Worm (Caenorhabditis elegans): ENCODE results near the gene F58A4.1.

The F58A4.1 gene

ce11 chrIII:9623460-9623859 is 25.2 kb downstream of the F58A4.1 start:
- TF ChIP-seq pes-1 (GFP tag; IDR thresholded peaks at IDR 0.05): no peak
- no peak for TF ChIP-seq hmbx-1 (tag; optimal IDR thresholded peaks at IDR 0.05)
- TF ChIP-seq F13C5.2 (tag; optimal IDR thresholded peaks at IDR 0.05): no peak
- no peak for TF ChIP-seq flt-1 (GFP tag; IDR thresholded peaks at IDR 0.05)
- TF ChIP-seq tbx-37 (GFP tag; conservative IDR thresholded peaks at IDR 0.05): no peak
- no peak for TF ChIP-seq tbx-11 (GFP tag; IDR thresholded peaks at IDR 0.05)
- no peak for TF ChIP-seq aly-1 (tag; optimal IDR thresholded peaks at IDR 0.05)
- TF ChIP-seq B0310.2 (tag; optimal IDR thresholded peaks at IDR 0.05): no peak
- TF ChIP-seq hmg-4 (GFP tag; optimal IDR thresholded peaks at IDR 0.05): no peak
- no peak for TF ChIP-seq ets-7 (tag; optimal IDR thresholded peaks at IDR 0.05)
- TF ChIP-seq ceh-13 (GFP tag; optimal IDR thresholded peaks at IDR 0.05): no peak
- no peak for TF ChIP-seq hnd-1 (tag; optimal IDR thresholded peaks at IDR 0.05)
- TF ChIP-seq sea-1 (GFP tag; conservative IDR thresholded peaks at IDR 0.05): no peak
- TF ChIP-seq ceh-36 (tag; optimal IDR thresholded peaks at IDR 0.05): no peak
- TF ChIP-seq tra-4 (tag; optimal IDR thresholded peaks at IDR 0.05): no peak
- no peak for TF ChIP-seq ama-1 (optimal IDR thresholded peaks at IDR 0.05)
- TF ChIP-seq scrt-1 (GFP tag; IDR thresholded peaks at IDR 0.05): no peak

DNA sequence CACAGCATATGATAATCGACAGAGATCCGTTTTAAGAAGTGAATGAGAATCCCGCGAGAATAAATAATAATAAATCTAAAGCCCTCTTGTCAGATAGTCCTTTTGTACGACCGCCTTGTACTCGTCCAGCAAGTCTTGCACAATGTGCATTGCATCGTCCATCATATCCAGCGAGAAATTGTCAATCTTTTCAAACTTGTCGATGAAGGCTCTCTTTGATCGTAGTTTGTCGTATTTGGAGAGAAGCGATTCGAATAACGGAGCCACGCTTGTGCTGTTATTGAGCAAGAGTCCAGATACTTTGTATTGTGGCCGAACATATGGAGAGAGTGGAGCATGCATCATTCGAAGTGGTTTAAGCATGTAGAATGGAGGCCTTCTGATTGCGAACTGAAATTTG is 28.3 kb downstream of the F58A4.1 start:
- TF ChIP-seq aly-1 (tag; optimal IDR thresholded peaks at IDR 0.05): no peak
- no peak for TF ChIP-seq tbx-11 (GFP tag; IDR thresholded peaks at IDR 0.05)
- TF ChIP-seq hnd-1 (tag; optimal IDR thresholded peaks at IDR 0.05): no peak
- no peak for TF ChIP-seq ama-1 (optimal IDR thresholded peaks at IDR 0.05)
- no peak for TF ChIP-seq scrt-1 (GFP tag; IDR thresholded peaks at IDR 0.05)
- TF ChIP-seq hmg-4 (GFP tag; optimal IDR thresholded peaks at IDR 0.05): no peak
- no peak for TF ChIP-seq ets-7 (tag; optimal IDR thresholded peaks at IDR 0.05)
- no peak for TF ChIP-seq pes-1 (GFP tag; IDR thresholded peaks at IDR 0.05)
- no peak for TF ChIP-seq hmbx-1 (tag; optimal IDR thresholded peaks at IDR 0.05)
- no peak for TF ChIP-seq sea-1 (GFP tag; conservative IDR thresholded peaks at IDR 0.05)
- no peak for TF ChIP-seq flt-1 (GFP tag; IDR thresholded peaks at IDR 0.05)
- TF ChIP-seq tbx-37 (GFP tag; conservative IDR thresholded peaks at IDR 0.05): no peak

DNA sequence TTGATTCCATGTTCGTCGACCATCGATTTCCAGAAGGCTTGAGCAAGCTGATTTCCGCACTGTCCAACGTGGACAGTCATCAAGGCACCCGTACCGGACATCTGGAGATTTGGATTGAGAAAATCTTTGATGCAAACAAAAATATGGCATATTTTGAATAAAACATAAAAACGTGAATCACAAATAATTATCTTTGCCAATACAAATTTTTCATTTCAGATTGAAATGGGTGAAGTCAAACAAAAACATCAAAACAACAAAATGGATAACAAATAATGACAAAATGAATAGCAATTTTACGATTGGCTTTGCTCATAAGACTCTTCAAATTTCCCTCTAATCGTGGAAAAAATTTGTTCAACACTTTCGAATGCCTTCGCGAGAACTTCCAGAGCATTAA is 30.8 kb downstream of the F58A4.1 start, which contains the start of gene tbg-1:
Gene tbg-1, minus strand, starts transcription at position 101 of the 400 bp plus-strand sequence.
- TF ChIP-seq hmg-4 (GFP tag; optimal IDR thresholded peaks at IDR 0.05): no peak

DNA sequence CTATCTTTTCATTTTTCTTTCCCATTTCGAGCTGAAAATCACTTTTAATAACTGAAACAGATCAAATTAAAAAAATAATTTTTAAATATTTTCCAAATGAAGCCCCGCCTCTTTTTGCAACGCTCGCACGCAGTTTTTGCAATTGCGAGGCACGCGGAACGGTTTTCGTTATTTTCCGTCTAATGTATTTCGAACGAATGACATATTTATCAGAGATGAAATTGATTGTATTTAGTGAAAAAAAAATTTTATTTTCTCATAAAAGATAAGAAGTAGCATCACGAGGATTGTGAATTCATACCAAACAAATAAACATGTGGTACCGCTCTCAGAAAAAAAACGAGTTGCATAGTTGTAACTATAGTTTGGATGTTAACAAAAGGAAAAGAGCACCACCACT is 31.6 kb downstream of the F58A4.1 start, which contains the start of gene rpac-19:
Gene rpac-19, minus strand, starts transcription at position 31 of the 400 bp plus-strand sequence.
- TF ChIP-seq F13C5.2 (tag; optimal IDR thresholded peaks at IDR 0.05): peak; percentile 70
- TF ChIP-seq B0310.2 (tag; optimal IDR thresholded peaks at IDR 0.05): no peak
- TF ChIP-seq ceh-36 (tag; optimal IDR thresholded peaks at IDR 0.05): peak; percentile 53
- 0 out of 2 replicates have a peak, but pooled peaks have one; percentile 57 for TF ChIP-seq sea-1 (GFP tag; conservative IDR thresholded peaks at IDR 0.05)
- TF ChIP-seq scrt-1 (GFP tag; IDR thresholded peaks at IDR 0.05): peak; percentile 69; the same call in 1 of the 2 replicates
- TF ChIP-seq pes-1 (GFP tag; IDR thresholded peaks at IDR 0.05): peak; percentile 73
- TF ChIP-seq tbx-11 (GFP tag; IDR thresholded peaks at IDR 0.05): no peak
- TF ChIP-seq tbx-37 (GFP tag; conservative IDR thresholded peaks at IDR 0.05): peak; percentile 50; the same call in 1 of the 2 replicates
- TF ChIP-seq hmbx-1 (tag; optimal IDR thresholded peaks at IDR 0.05): peak; percentile 44
- TF ChIP-seq ets-7 (tag; optimal IDR thresholded peaks at IDR 0.05): no peak
- peak; percentile 49 for TF ChIP-seq ceh-13 (GFP tag; optimal IDR thresholded peaks at IDR 0.05)
- no peak for TF ChIP-seq tra-4 (tag; optimal IDR thresholded peaks at IDR 0.05)
- no peak for TF ChIP-seq aly-1 (tag; optimal IDR thresholded peaks at IDR 0.05)
- peak; percentile 61; the same call in 1 of the 2 replicates for TF ChIP-seq flt-1 (GFP tag; IDR thresholded peaks at IDR 0.05)
- peak; percentile 23 for TF ChIP-seq hnd-1 (tag; optimal IDR thresholded peaks at IDR 0.05)
- peak; percentile 13 for TF ChIP-seq hmg-4 (GFP tag; optimal IDR thresholded peaks at IDR 0.05)

DNA sequence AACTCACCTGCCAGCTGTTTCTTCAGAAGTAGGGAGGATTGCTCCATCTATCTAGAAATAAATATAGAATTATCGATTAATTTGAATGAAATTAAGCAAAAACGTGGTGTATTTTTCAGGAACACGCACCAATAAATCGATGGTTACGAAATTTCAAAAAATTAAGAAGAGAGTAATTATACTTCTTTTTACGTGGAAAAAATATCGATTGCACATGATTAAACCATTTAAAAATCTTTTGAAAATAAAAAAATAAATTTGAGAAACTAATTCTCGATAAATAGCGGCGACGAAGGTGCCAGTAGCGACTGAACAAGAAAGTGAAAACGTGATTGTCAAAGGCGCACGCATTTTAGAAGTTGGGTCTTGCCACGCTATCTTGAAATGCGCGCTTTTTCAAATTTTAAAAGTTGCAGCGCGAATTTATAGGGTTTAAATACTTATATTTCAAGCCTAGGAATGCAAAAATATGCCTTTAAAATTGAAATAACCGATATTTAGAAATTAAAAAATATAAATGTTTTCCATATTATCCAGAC is 32.9 kb downstream of the F58A4.1 start, which contains the start of gene ubc-7:
Gene ubc-7, minus strand, starts transcription at position 51 of the 539 bp plus-strand sequence.
- no peak for TF ChIP-seq ets-7 (tag; optimal IDR thresholded peaks at IDR 0.05)
- TF ChIP-seq ceh-36 (tag; optimal IDR thresholded peaks at IDR 0.05): no peak
- TF ChIP-seq ceh-13 (GFP tag; optimal IDR thresholded peaks at IDR 0.05): no peak
- no peak for TF ChIP-seq sea-1 (GFP tag; conservative IDR thresholded peaks at IDR 0.05)
- no peak for TF ChIP-seq tbx-37 (GFP tag; conservative IDR thresholded peaks at IDR 0.05)
- TF ChIP-seq hmbx-1 (tag; optimal IDR thresholded peaks at IDR 0.05): no peak
- no peak for TF ChIP-seq flt-1 (GFP tag; IDR thresholded peaks at IDR 0.05)
- peak; percentile 56 for TF ChIP-seq F13C5.2 (tag; optimal IDR thresholded peaks at IDR 0.05)

DNA sequence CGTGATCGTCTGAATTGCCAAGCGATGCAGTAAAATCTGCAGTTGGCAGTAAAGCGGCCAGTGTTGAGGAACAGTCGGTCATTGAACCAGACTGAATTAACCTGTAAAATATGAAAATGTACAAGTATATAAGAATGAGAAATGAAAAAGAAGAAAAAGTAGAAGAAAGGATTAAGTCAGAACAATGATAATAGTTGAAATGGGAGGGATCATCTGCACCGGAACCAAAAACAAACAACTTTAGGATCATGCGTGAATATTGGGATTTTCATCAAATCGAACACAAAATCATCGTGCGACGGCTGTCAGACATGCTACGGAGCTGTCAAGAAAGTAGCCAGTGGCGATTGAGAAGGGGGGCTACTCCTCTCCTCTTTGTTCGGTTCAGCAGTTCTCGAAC is 38.7 kb downstream of the F58A4.1 start, which contains the start of gene gei-13:
Gene gei-13, minus strand, starts transcription at position 101 of the 400 bp plus-strand sequence.
- no peak for TF ChIP-seq sea-1 (GFP tag; conservative IDR thresholded peaks at IDR 0.05)
- no peak for TF ChIP-seq B0310.2 (tag; optimal IDR thresholded peaks at IDR 0.05)
- TF ChIP-seq ama-1 (optimal IDR thresholded peaks at IDR 0.05): no peak
- no peak for TF ChIP-seq tbx-37 (GFP tag; conservative IDR thresholded peaks at IDR 0.05)
- TF ChIP-seq hmbx-1 (tag; optimal IDR thresholded peaks at IDR 0.05): no peak
- TF ChIP-seq aly-1 (tag; optimal IDR thresholded peaks at IDR 0.05): no peak
- TF ChIP-seq ets-7 (tag; optimal IDR thresholded peaks at IDR 0.05): no peak
- TF ChIP-seq hnd-1 (tag; optimal IDR thresholded peaks at IDR 0.05): no peak
- no peak for TF ChIP-seq scrt-1 (GFP tag; IDR thresholded peaks at IDR 0.05)
- TF ChIP-seq tbx-11 (GFP tag; IDR thresholded peaks at IDR 0.05): no peak
- TF ChIP-seq hmg-4 (GFP tag; optimal IDR thresholded peaks at IDR 0.05): no peak
- no peak for TF ChIP-seq F13C5.2 (tag; optimal IDR thresholded peaks at IDR 0.05)
- no peak for TF ChIP-seq tra-4 (tag; optimal IDR thresholded peaks at IDR 0.05)
- no peak for TF ChIP-seq ceh-13 (GFP tag; optimal IDR thresholded peaks at IDR 0.05)
- TF ChIP-seq flt-1 (GFP tag; IDR thresholded peaks at IDR 0.05): no peak
- TF ChIP-seq pes-1 (GFP tag; IDR thresholded peaks at IDR 0.05): no peak
- TF ChIP-seq ceh-36 (tag; optimal IDR thresholded peaks at IDR 0.05): no peak

DNA sequence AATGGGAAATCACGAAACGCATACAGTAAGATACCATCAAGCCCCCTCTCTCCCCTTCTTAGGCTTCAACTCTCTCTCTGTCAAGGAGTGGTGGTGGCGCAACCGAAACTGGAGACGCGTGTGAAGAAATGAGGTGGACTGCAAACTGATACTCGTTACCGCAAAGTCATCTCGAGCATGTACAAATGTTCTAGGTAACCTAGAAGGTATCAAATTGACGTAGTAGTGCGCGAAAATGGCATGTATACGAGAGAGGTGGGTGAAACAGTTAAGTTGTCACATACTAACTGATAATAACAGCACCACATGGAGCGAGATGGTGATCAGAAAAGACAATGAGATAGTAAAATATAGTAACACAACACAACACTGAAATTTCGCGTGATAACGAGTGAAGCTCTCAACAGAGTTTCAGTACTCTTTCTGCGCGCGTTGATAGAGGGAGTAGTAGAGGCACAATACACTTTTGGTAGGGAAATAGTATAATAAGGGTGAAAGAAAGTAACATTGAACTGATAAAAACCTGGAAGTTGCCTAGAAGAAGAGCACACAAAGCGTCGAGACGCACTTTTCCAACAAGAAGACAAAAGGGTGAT is 40.0 kb downstream of the F58A4.1 start:
- no peak for TF ChIP-seq B0310.2 (tag; optimal IDR thresholded peaks at IDR 0.05)
- TF ChIP-seq scrt-1 (GFP tag; IDR thresholded peaks at IDR 0.05): no peak
- TF ChIP-seq hmg-4 (GFP tag; optimal IDR thresholded peaks at IDR 0.05): no peak
- TF ChIP-seq ceh-13 (GFP tag; optimal IDR thresholded peaks at IDR 0.05): no peak
- no peak for TF ChIP-seq sea-1 (GFP tag; conservative IDR thresholded peaks at IDR 0.05)
- TF ChIP-seq F13C5.2 (tag; optimal IDR thresholded peaks at IDR 0.05): no peak
- TF ChIP-seq hnd-1 (tag; optimal IDR thresholded peaks at IDR 0.05): no peak
- TF ChIP-seq ceh-36 (tag; optimal IDR thresholded peaks at IDR 0.05): no peak
- no peak for TF ChIP-seq flt-1 (GFP tag; IDR thresholded peaks at IDR 0.05)
- TF ChIP-seq tra-4 (tag; optimal IDR thresholded peaks at IDR 0.05): no peak
- TF ChIP-seq ama-1 (optimal IDR thresholded peaks at IDR 0.05): no peak
- no peak for TF ChIP-seq hmbx-1 (tag; optimal IDR thresholded peaks at IDR 0.05)
- TF ChIP-seq aly-1 (tag; optimal IDR thresholded peaks at IDR 0.05): no peak
- TF ChIP-seq tbx-37 (GFP tag; conservative IDR thresholded peaks at IDR 0.05): no peak
- TF ChIP-seq pes-1 (GFP tag; IDR thresholded peaks at IDR 0.05): no peak
- no peak for TF ChIP-seq ets-7 (tag; optimal IDR thresholded peaks at IDR 0.05)
- TF ChIP-seq tbx-11 (GFP tag; IDR thresholded peaks at IDR 0.05): no peak

Measured in whole organism, early embryonic.